Worm (Caenorhabditis elegans) whole organism, L2 larva: Measurements from ENCODE around the gene twk-31.

Source experiments
- C34F6.9 ChIP-seq: fragments of 150-350 bp; optimal IDR thresholded peaks from 2 replicates; lab custom pipeline; 2014; ENCODE audit warnings: missing biosample characterization, missing genetic modification characterization
- F13H6.1 ChIP-seq: sonication (generic microtip); optimal IDR thresholded peaks from 2 replicates; lab custom pipeline; 2016; ENCODE audit warnings: missing genetic modification characterization, missing compliant biosample characterization
- Y55F3AM.14 ChIP-seq: fragments of 200-800 bp; sonication (Bioruptor generic); optimal IDR thresholded peaks from 2 replicates; lab custom pipeline; 2018; ENCODE audit warnings: mild to moderate bottlenecking, missing genetic modification characterization, missing compliant biosample characterization
- alr-1 ChIP-seq: fragments of 150-350 bp; optimal IDR thresholded peaks from 2 replicates; lab custom pipeline; 2014; ENCODE audit warnings: missing biosample characterization, missing genetic modification characterization
- aly-2 ChIP-seq: fragments of 150-350 bp; optimal IDR thresholded peaks from 2 replicates; lab custom pipeline; 2014; ENCODE audit warnings: missing biosample characterization, missing genetic modification characterization
- ama-1 ChIP-seq: fragments of 150-350 bp; optimal IDR thresholded peaks from 2 replicates; lab custom pipeline; 2018; ENCODE audit warnings: inconsistent platforms
- blmp-1 ChIP-seq: sonication (generic microtip); optimal IDR thresholded peaks from 2 replicates; lab custom pipeline; 2017; ENCODE audit warnings: missing genetic modification characterization, mild to moderate bottlenecking, missing compliant biosample characterization, antibody characterized with exemption, moderate library complexity; ENCODE audit not compliant: insufficient read depth
- ceh-16 ChIP-seq: fragments of 150-350 bp; optimal IDR thresholded peaks from 2 replicates; lab custom pipeline; 2014; ENCODE audit warnings: missing biosample characterization, missing genetic modification characterization
- dmd-4 ChIP-seq: sonication (generic microtip); optimal IDR thresholded peaks from 2 replicates; lab custom pipeline; 2017; ENCODE audit warnings: missing biosample characterization, missing genetic modification characterization
- egl-27 ChIP-seq: sonication (generic microtip); optimal IDR thresholded peaks from 3 replicates; lab custom pipeline; 2017; ENCODE audit warnings: missing biosample characterization, missing genetic modification reagents, missing genetic modification characterization
- elt-3 ChIP-seq: sonication (generic microtip); optimal IDR thresholded peaks from 2 replicates; lab custom pipeline; 2017; ENCODE audit warnings: missing biosample characterization, missing genetic modification characterization
- fos-1 ChIP-seq: fragments of 150-350 bp; optimal IDR thresholded peaks from 2 replicates; lab custom pipeline; 2014; ENCODE audit warnings: missing biosample characterization, missing genetic modification characterization
- lin-13 ChIP-seq: fragments of 150-350 bp; optimal IDR thresholded peaks from 2 replicates; lab custom pipeline; 2014; ENCODE audit warnings: missing biosample characterization, missing genetic modification reagents, missing genetic modification characterization
- lin-39 ChIP-seq: fragments of 150-350 bp; optimal IDR thresholded peaks from 2 replicates; lab custom pipeline; 2014; ENCODE audit warnings: missing biosample characterization, missing genetic modification reagents, missing genetic modification characterization
- lsy-2 ChIP-seq, 2 experiments: fragments of 150-350 bp in 1 of 2; sonication (generic microtip) in 1 of 2; optimal IDR thresholded peaks; 2 replicates each; lab custom pipeline; 2014 to 2017; ENCODE audit warnings: missing biosample characterization in 2 of 2, missing genetic modification characterization in 2 of 2
- mab-5 ChIP-seq: fragments of 150-350 bp; optimal IDR thresholded peaks from 2 replicates; lab custom pipeline; 2014; ENCODE audit warnings: missing biosample characterization, missing genetic modification characterization
- mdl-1 ChIP-seq, 2 experiments: fragments of 150-350 bp in 1 of 2; sonication (generic microtip) in 1 of 2; optimal IDR thresholded peaks; 2 replicates each; lab custom pipeline; 2017; ENCODE audit warnings: missing biosample characterization in 2 of 2, missing genetic modification characterization in 2 of 2
- nhr-10 ChIP-seq: sonication (generic microtip); optimal IDR thresholded peaks from 2 replicates; lab custom pipeline; 2017; ENCODE audit warnings: missing biosample characterization, missing genetic modification characterization
- nhr-11 ChIP-seq: fragments of 150-350 bp; optimal IDR thresholded peaks from 2 replicates; lab custom pipeline; 2014; ENCODE audit warnings: missing biosample characterization, missing genetic modification characterization
- nhr-12 ChIP-seq: fragments of 150-350 bp; optimal IDR thresholded peaks from 2 replicates; lab custom pipeline; 2014; ENCODE audit warnings: missing biosample characterization, missing genetic modification characterization
- nhr-21 ChIP-seq: fragments of 150-350 bp; optimal IDR thresholded peaks from 2 replicates; lab custom pipeline; 2014; ENCODE audit warnings: missing biosample characterization, missing genetic modification characterization
- nhr-23 ChIP-seq: fragments of 150-350 bp; optimal IDR thresholded peaks from 2 replicates; lab custom pipeline; 2014; ENCODE audit warnings: missing biosample characterization, missing genetic modification reagents, missing genetic modification characterization
- nhr-237 ChIP-seq: fragments of 150-350 bp; optimal IDR thresholded peaks from 2 replicates; lab custom pipeline; 2014; ENCODE audit warnings: missing biosample characterization, missing genetic modification characterization
- nhr-25 ChIP-seq: fragments of 150-350 bp; sonication (generic microtip); optimal IDR thresholded peaks from 3 replicates; lab custom pipeline; 2014; ENCODE audit warnings: missing biosample characterization, missing genetic modification characterization
- nhr-6 ChIP-seq: fragments of 150-350 bp; optimal IDR thresholded peaks from 2 replicates; lab custom pipeline; 2014; ENCODE audit warnings: missing biosample characterization, missing genetic modification characterization
- nhr-77 ChIP-seq: fragments of 150-350 bp; optimal IDR thresholded peaks from 2 replicates; lab custom pipeline; 2014; ENCODE audit warnings: missing biosample characterization, missing genetic modification characterization
- peb-1 ChIP-seq: fragments of 150-350 bp; optimal IDR thresholded peaks from 2 replicates; lab custom pipeline; 2014; ENCODE audit warnings: missing biosample characterization, missing genetic modification characterization
- sem-4 ChIP-seq: fragments of 150-350 bp; optimal IDR thresholded peaks from 2 replicates; lab custom pipeline; 2014; ENCODE audit warnings: missing biosample characterization, missing genetic modification reagents, missing genetic modification characterization
- sma-9 ChIP-seq, 2 experiments: fragments of 150-350 bp in 1 of 2; sonication (generic microtip) in 1 of 2; optimal IDR thresholded peaks; 2 replicates each; lab custom pipeline; 2014 to 2016; ENCODE audit warnings: missing genetic modification characterization in 2 of 2, mild to moderate bottlenecking in 1 of 2, missing biosample characterization in 1 of 2, missing compliant biosample characterization in 1 of 2, missing genetic modification reagents in 1 of 2, moderate library complexity in 1 of 2
- snpc-4 ChIP-seq: fragments of 150-350 bp; optimal IDR thresholded peaks from 2 replicates; lab custom pipeline; 2014; ENCODE audit warnings: missing biosample characterization, missing genetic modification characterization
- unc-55 ChIP-seq: fragments of 150-350 bp; sonication (generic microtip); optimal IDR thresholded peaks from 3 replicates; lab custom pipeline; 2014; ENCODE audit warnings: missing biosample characterization, missing genetic modification reagents, missing genetic modification characterization
- unc-62 ChIP-seq: fragments of 150-350 bp; optimal IDR thresholded peaks from 2 replicates; lab custom pipeline; 2014; ENCODE audit warnings: missing biosample characterization, missing genetic modification reagents, missing genetic modification characterization
- ztf-1 ChIP-seq: fragments of 200-800 bp; sonication (Bioruptor generic); conservative IDR thresholded peaks from 2 replicates; pipeline ENCODE4 v1.3.6; 2022; ENCODE audit warnings: missing genetic modification characterization, missing compliant biosample characterization

twk-31 gene

ce11 chrIII:11371688-11372087 lies 38.8 kb upstream of the twk-31 start, which contains the start of gene tba-7:
Gene tba-7, minus strand, starts transcription at chrIII:11371788.
- no peak for TF ChIP-seq elt-3 (tag; lab: Kevin White, UChicago)

- TF ChIP-seq peb-1 (tag; lab: Kevin White, UChicago) (no peak), snpc-4 (peak; percentile 69), lin-13 (peak; percentile 16), nhr-21 (tag; lab: Kevin White, UChicago) (no peak), aly-2 (tag; lab: Kevin White, UChicago) (no peak), blmp-1 (tag; lab: Kevin White, UChicago) (no peak), fos-1 (tag; lab: Kevin White, UChicago) (peak; percentile 73), lin-39 (tag; lab: Kevin White, UChicago) (no peak)
Observed at ce11 chrIII:11372199-11372938, 38.1 kb upstream of the twk-31 start.

ce11 chrIII:11377880-11378279 lies 32.6 kb upstream of the twk-31 start, which contains the start of gene dpy-18:
Gene dpy-18, minus strand, starts transcription at chrIII:11377980.
- TF ChIP-seq ceh-16 (tag; lab: Kevin White, UChicago) (no peak), sem-4 (tag; lab: Kevin White, UChicago) (no peak), nhr-237 (tag; lab: Kevin White, UChicago) (no peak), Y55F3AM.14 (no peak), nhr-21 (tag; lab: Kevin White, UChicago) (no peak), C34F6.9 (no peak), blmp-1 (tag; lab: Kevin White, UChicago) (no peak), nhr-10 (no peak), dmd-4 (tag; lab: Kevin White, UChicago) (no peak)

ce11 chrIII:11378450-11378849 lies 32.0 kb upstream of the twk-31 start:
- TF ChIP-seq F13H6.1 (tag; lab: Kevin White, UChicago) = no peak
- TF ChIP-seq nhr-23 (tag; lab: Kevin White, UChicago) = no peak
- no peak for TF ChIP-seq nhr-21 (tag; lab: Kevin White, UChicago)
- TF ChIP-seq snpc-4 = peak; percentile 87
- peak; percentile 11 for TF ChIP-seq lin-13
- TF ChIP-seq lsy-2 (tag; optimal IDR thresholded peaks at IDR 0.05; lab: Kevin White, UChicago) = peak in 1 of 2 experiments; percentile 5
- TF ChIP-seq sma-9 (GFP tag; optimal IDR thresholded peaks at IDR 0.05; lab: Kevin White, UChicago) = no peak
- TF ChIP-seq sma-9 (tag; optimal IDR thresholded peaks at IDR 0.05; lab: Kevin White, UChicago) = no peak
- no peak for TF ChIP-seq fos-1 (tag; lab: Kevin White, UChicago)
- TF ChIP-seq ama-1 (lab: Kevin White, UChicago) = no peak
- TF ChIP-seq blmp-1 (tag; lab: Kevin White, UChicago) = peak; percentile 91
- TF ChIP-seq nhr-25 (tag; lab: Kevin White, UChicago) = no peak
- TF ChIP-seq nhr-12 (tag; lab: Kevin White, UChicago) = no peak
- no peak for TF ChIP-seq egl-27 (tag; lab: Kevin White, UChicago)
- TF ChIP-seq C34F6.9 = no peak
- no peak for TF ChIP-seq mab-5 (tag; lab: Kevin White, UChicago)
- TF ChIP-seq unc-62 (GFP tag; lab: Kevin White, UChicago) = no peak
- no peak for TF ChIP-seq unc-55 (GFP tag; lab: Kevin White, UChicago)

- TF ChIP-seq lin-39 (tag; lab: Kevin White, UChicago) (no peak), aly-2 (tag; lab: Kevin White, UChicago) (no peak), nhr-21 (tag; lab: Kevin White, UChicago) (no peak), ceh-16 (tag; lab: Kevin White, UChicago) (no peak), nhr-6 (tag; lab: Kevin White, UChicago) (no peak), alr-1 (tag; lab: Kevin White, UChicago) (no peak), ztf-1 (GFP tag; lab: Robert Waterston, UW) (no peak), mdl-1 (tag; optimal IDR thresholded peaks at IDR 0.05; lab: Kevin White, UChicago) (no peak), nhr-77 (tag; lab: Kevin White, UChicago) (no peak), lsy-2 (tag; optimal IDR thresholded peaks at IDR 0.05; lab: Kevin White, UChicago) (no peak), nhr-11 (tag; lab: Kevin White, UChicago) (no peak), nhr-10 (no peak), mab-5 (tag; lab: Kevin White, UChicago) (no peak), ama-1 (lab: Kevin White, UChicago) (no peak), unc-55 (GFP tag; lab: Kevin White, UChicago) (no peak), nhr-12 (tag; lab: Kevin White, UChicago) (no peak), nhr-25 (tag; lab: Kevin White, UChicago) (no peak), peb-1 (tag; lab: Kevin White, UChicago) (no peak), sem-4 (tag; lab: Kevin White, UChicago) (no peak)
- TF ChIP-seq, all 48 proteins: peak for 0
Observed at ce11 chrIII:11378910-11379309, 31.6 kb upstream of the twk-31 start.
